Worm (Caenorhabditis elegans) whole organism, late embryonic: ENCODE data around the gene T25C12.3.

Experiments used
- F13H6.1 ChIP-seq: sonication (generic microtip); optimal IDR thresholded peaks from 2 replicates; lab custom pipeline; 2016; ENCODE audit warnings: missing genetic modification characterization, missing compliant biosample characterization
- ama-1 ChIP-seq: fragments of 150-350 bp; optimal IDR thresholded peaks from 2 replicates; lab custom pipeline; 2014
- ceh-31 ChIP-seq: sonication (generic microtip); optimal IDR thresholded peaks from 2 replicates; lab custom pipeline; 2016; ENCODE audit warnings: missing genetic modification characterization, missing compliant biosample characterization
- pqm-1 ChIP-seq: sonication (generic microtip); optimal IDR thresholded peaks from 2 replicates; lab custom pipeline; 2016; ENCODE audit warnings: missing genetic modification characterization, missing compliant biosample characterization
- tbx-7 ChIP-seq: sonication (generic microtip); optimal IDR thresholded peaks from 2 replicates; lab custom pipeline; 2016; ENCODE audit warnings: missing genotype, missing genetic modification characterization, missing compliant biosample characterization
- ttx-3 ChIP-seq: sonication (generic microtip); optimal IDR thresholded peaks from 2 replicates; lab custom pipeline; 2016; ENCODE audit warnings: missing genetic modification reagents, missing genetic modification characterization, missing compliant biosample characterization
- unc-55 ChIP-seq: sonication (generic microtip); optimal IDR thresholded peaks from 2 replicates; lab custom pipeline; 2017; ENCODE audit warnings: missing biosample characterization, missing genetic modification reagents, missing genetic modification characterization

ce11 chrX:11482637-11483036, 17.2 kb downstream of the T25C12.3 start:
- no peak for TF ChIP-seq tbx-7 (tag; lab: Kevin White, UChicago)
- TF ChIP-seq ama-1: no peak
- TF ChIP-seq pqm-1 (tag; lab: Kevin White, UChicago): no peak
- TF ChIP-seq unc-55: no peak
- no peak for TF ChIP-seq F13H6.1 (tag; lab: Kevin White, UChicago)
- no peak for TF ChIP-seq ceh-31
- TF ChIP-seq ttx-3: no peak
